Worm (Caenorhabditis elegans) whole organism, midembryonic: ENCODE results near the gene ZK287.1.

Experiments used
- T22C8.4 ChIP-seq: fragments of 200-800 bp; sonication (Bioruptor generic); IDR thresholded peaks from 2 replicates; pipeline ENCODE4 v1.3.6; 2022; ENCODE audit warnings: missing genetic modification characterization, missing compliant biosample characterization
- cog-1 ChIP-seq: sonication (generic microtip); optimal IDR thresholded peaks from 2 replicates; lab custom pipeline; 2016; ENCODE audit warnings: missing genetic modification characterization, missing compliant biosample characterization
- flt-1 ChIP-seq: fragments of 200-800 bp; sonication (Bioruptor generic); IDR thresholded peaks from 2 replicates; pipeline ENCODE4 v1.3.6; 2022; ENCODE audit warnings: missing genetic modification characterization, missing compliant biosample characterization
- klf-2 ChIP-seq: fragments of 200-800 bp; sonication (Bioruptor generic); conservative IDR thresholded peaks from 2 replicates; pipeline ENCODE4 v1.3.6; 2022; ENCODE audit warnings: missing genetic modification reagents, missing genetic modification characterization, missing compliant biosample characterization
- med-1 ChIP-seq: sonication (generic microtip); optimal IDR thresholded peaks from 2 replicates; lab custom pipeline; 2017; ENCODE audit warnings: missing genetic modification characterization, mild to moderate bottlenecking, missing compliant biosample characterization, antibody characterized with exemption, missing genetic modification reagents; ENCODE audit not compliant: insufficient read depth
- tab-1 ChIP-seq: fragments of 200-800 bp; sonication (Bioruptor generic); IDR thresholded peaks from 2 replicates; pipeline ENCODE4 v1.3.6; 2022; ENCODE audit warnings: missing genetic modification characterization, missing compliant biosample characterization
- ztf-23 ChIP-seq: fragments of 200-800 bp; sonication (Bioruptor generic); IDR thresholded peaks from 2 replicates; pipeline ENCODE4 v1.3.6; 2022; ENCODE audit warnings: missing genetic modification reagents, missing genetic modification characterization, missing compliant biosample characterization
- ztf-29 ChIP-seq: fragments of 200-800 bp; sonication (Bioruptor generic); IDR thresholded peaks from 2 replicates; pipeline ENCODE4 v1.3.6; 2022; ENCODE audit warnings: missing genetic modification reagents, missing genetic modification characterization, missing compliant biosample characterization

DNA sequence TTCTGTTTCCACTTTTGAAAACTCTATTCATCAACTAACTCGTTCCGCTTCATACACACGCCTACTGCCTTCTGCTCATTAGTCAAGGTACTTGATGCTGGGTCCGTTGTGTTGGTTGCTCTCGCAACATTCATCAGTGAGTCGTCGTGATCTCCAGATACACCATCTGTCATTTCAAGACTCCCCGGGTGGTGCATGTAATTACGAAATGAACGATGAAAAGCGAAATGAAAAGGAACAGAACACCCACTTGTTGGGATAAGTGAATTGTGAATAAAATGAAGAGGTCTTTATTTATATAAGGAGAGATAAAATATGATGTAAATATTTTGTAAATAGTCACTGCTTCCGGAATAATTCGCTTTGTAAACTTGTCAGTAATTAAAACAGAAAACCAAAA is 2.5 kb upstream of the ZK287.1 start:
- TF ChIP-seq ztf-23 (GFP tag; lab: Robert Waterston, UW) (no peak), T22C8.4 (GFP tag; lab: Robert Waterston, UW) (no peak), ztf-29 (GFP tag; lab: Robert Waterston, UW) (no peak), tab-1 (GFP tag; lab: Robert Waterston, UW) (no peak), flt-1 (no peak), klf-2 (GFP tag; lab: Robert Waterston, UW) (no peak), med-1 (GFP tag; lab: Kevin White, UChicago) (no peak), cog-1 (tag; lab: Kevin White, UChicago) (no peak)
